Fruit fly (Drosophila melanogaster): ENCODE data around the gene CG42714.
A peak's percentile ranks its signal among the peaks of the same experiment; 100 is the strongest.

CG42714 gene

dm6 chr3L:6184884-6185438 lies 48.9 kb downstream of the CG42714 start, which contains the start of the genes D19B and CG43293 (continued):
- TF ChIP-seq CG11456 (GFP tag; IDR thresholded peaks at IDR 0.05) (peak; percentile 98), esg (GFP tag; conservative IDR thresholded peaks at IDR 0.05) (peak; percentile 84), ERR (GFP tag; optimal IDR thresholded peaks at IDR 0.05) (peak; percentile 90), zfh1 (GFP tag; IDR thresholded peaks at IDR 0.05) (peak; percentile 93), CG5180 (GFP tag; optimal IDR thresholded peaks at IDR 0.05) (no peak), CG1647 (GFP tag; optimal IDR thresholded peaks at IDR 0.05) (peak; percentile 83), unc-4 (GFP tag; IDR thresholded peaks at IDR 0.05; ENCODE audit: partially characterized antibody) (peak; percentile 57; the same call in 1 of the 2 replicates), CG1233 (GFP tag; optimal IDR thresholded peaks at IDR 0.05) (peak; percentile 90), tna (GFP tag; IDR thresholded peaks at IDR 0.05; ENCODE audit: partially characterized antibody) (peak; percentile 59; the same call in 1 of the 2 replicates), vvl (GFP tag; IDR thresholded peaks at IDR 0.05) (peak; percentile 93), Stat92E (GFP tag; optimal IDR thresholded peaks at IDR 0.05) (no peak), CG2889 (GFP tag; IDR thresholded peaks at IDR 0.05) (peak; percentile 88), Camta (GFP tag; optimal IDR thresholded peaks at IDR 0.05) (peak; percentile 83), h (optimal IDR thresholded peaks at IDR 0.05) (no peak), sens (GFP tag) (peak; percentile 97), CG18764 (GFP tag; optimal IDR thresholded peaks at IDR 0.05) (peak; percentile 85), Spps (tag; optimal IDR thresholded peaks at IDR 0.05) (peak; percentile 74), CG10654 (GFP tag; optimal IDR thresholded peaks at IDR 0.05) (peak; percentile 86), CG8765 (GFP tag; IDR thresholded peaks at IDR 0.05) (peak; percentile 63; the same call in 1 of the 2 replicates), E2f2 (GFP tag; IDR thresholded peaks at IDR 0.05) (peak; percentile 69), H2.0 (GFP tag; IDR thresholded peaks at IDR 0.05) (peak; percentile 93), grn (GFP tag; optimal IDR thresholded peaks at IDR 0.05) (no peak), gce (GFP tag; IDR thresholded peaks at IDR 0.05) (peak; percentile 92), CG7928 (GFP tag; optimal IDR thresholded peaks at IDR 0.05) (peak; percentile 61), Hr3 (GFP tag; optimal IDR thresholded peaks at IDR 0.05) (peak; percentile 89), Oaz (GFP tag; IDR thresholded peaks at IDR 0.05) (peak; percentile 66), dysf (GFP tag; IDR thresholded peaks at IDR 0.05) (peak; percentile 91), eve (GFP tag; optimal IDR thresholded peaks at IDR 0.05) (no peak), slbo (GFP tag; IDR thresholded peaks at IDR 0.05) (peak; percentile 97), Asciz (GFP tag; optimal IDR thresholded peaks at IDR 0.05) (peak; percentile 80), gfzf (GFP tag; optimal IDR thresholded peaks at IDR 0.05) (peak; percentile 21), Rx (GFP tag; IDR thresholded peaks at IDR 0.05) (peak; percentile 84), CG3281 (GFP tag; optimal IDR thresholded peaks at IDR 0.05) (peak; percentile 85), MESR4 (GFP tag; optimal IDR thresholded peaks at IDR 0.05) (peak; percentile 92), HmgD (GFP tag; optimal IDR thresholded peaks at IDR 0.05) (peak; percentile 85), CG10431 (GFP tag; optimal IDR thresholded peaks at IDR 0.05) (peak; percentile 56), CG3995 (GFP tag; optimal IDR thresholded peaks at IDR 0.05) (peak; percentile 33), run (tag; optimal IDR thresholded peaks at IDR 0.05) (no peak), CG7786 (GFP tag; optimal IDR thresholded peaks at IDR 0.05) (peak; percentile 84), knrl (GFP tag; IDR thresholded peaks at IDR 0.05; ENCODE audit: partially characterized antibody) (peak; percentile 49), HLH3B (GFP tag; IDR thresholded peaks at IDR 0.05) (peak; percentile 91), kni (GFP tag; optimal IDR thresholded peaks at IDR 0.05) (no peak), CG14050 (GFP tag; IDR thresholded peaks at IDR 0.05) (peak; percentile 82), CG30403 (GFP tag; optimal IDR thresholded peaks at IDR 0.05) (peak; percentile 92), CG11247 (GFP tag; IDR thresholded peaks at IDR 0.05) (peak; percentile 95), CG17829 (tag; optimal IDR thresholded peaks at IDR 0.05) (peak; percentile 89), vnd (GFP tag; IDR thresholded peaks at IDR 0.05; ENCODE audit: partially characterized antibody) (0 out of 3 replicates have a peak, but pooled peaks have one; percentile 34), Doc3 (GFP tag; IDR thresholded peaks at IDR 0.05; ENCODE audit: partially characterized antibody) (no peak), CG17802 (tag; optimal IDR thresholded peaks at IDR 0.05) (peak; percentile 60), CG11085 (GFP tag; IDR thresholded peaks at IDR 0.05) (peak; percentile 88), CG17912 (GFP tag; optimal IDR thresholded peaks at IDR 0.05) (peak; percentile 47)
